Worm (Caenorhabditis elegans): ENCODE measurements around the gene C06E4.2.

- TF ChIP-seq ama-1 (optimal IDR thresholded peaks at IDR 0.05) (no peak), scrt-1 (GFP tag; IDR thresholded peaks at IDR 0.05) (no peak), ets-7 (tag; optimal IDR thresholded peaks at IDR 0.05) (no peak), tbx-37 (GFP tag; conservative IDR thresholded peaks at IDR 0.05) (no peak), B0310.2 (tag; optimal IDR thresholded peaks at IDR 0.05) (no peak), tbx-11 (GFP tag; IDR thresholded peaks at IDR 0.05) (no peak), tra-4 (tag; optimal IDR thresholded peaks at IDR 0.05) (no peak), F13C5.2 (tag; optimal IDR thresholded peaks at IDR 0.05) (peak; percentile 45), aly-1 (tag; optimal IDR thresholded peaks at IDR 0.05) (peak; percentile 56), flt-1 (GFP tag; IDR thresholded peaks at IDR 0.05) (no peak)
Measured at ce11 chrIV:7319931-7320435, 43.2 kb downstream of the C06E4.2 start.
